Worm (Caenorhabditis elegans) whole organism, L4/young adult: ENCODE data around the gene igcm-3.

ENCODE experiments used
- dao-5 ChIP-seq: sonication (generic microtip); optimal IDR thresholded peaks from 2 replicates; lab custom pipeline; 2016; ENCODE audit warnings: missing genotype, missing genetic modification characterization, moderate library complexity, missing compliant biosample characterization
- him-1 ChIP-seq: sonication (generic microtip); optimal IDR thresholded peaks from 2 replicates; lab custom pipeline; 2016; ENCODE audit warnings: missing genotype, missing genetic modification reagents, missing genetic modification characterization, missing compliant biosample characterization

DNA sequence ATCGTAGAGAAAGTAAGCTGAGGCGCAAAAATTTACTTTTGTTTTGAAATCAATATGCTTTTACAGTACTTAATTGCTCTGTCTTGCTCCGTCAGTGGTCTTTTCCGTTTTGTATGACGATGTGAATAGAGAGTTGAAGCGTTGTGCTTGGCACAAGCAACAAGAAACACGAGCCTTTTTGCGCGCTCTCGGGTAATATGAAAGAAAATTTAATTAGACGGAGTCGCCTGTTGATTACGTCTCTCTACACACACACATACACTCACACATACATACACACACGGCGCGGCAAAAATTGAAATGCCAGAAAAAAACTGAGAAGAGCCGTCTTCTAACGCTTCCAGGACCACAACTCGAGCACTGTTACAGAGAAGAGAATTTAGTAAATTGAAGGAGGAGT is 24.2 kb upstream of the igcm-3 start:
- TF ChIP-seq him-1 (tag; lab: Kevin White, UChicago) (no peak), dao-5 (tag; lab: Kevin White, UChicago) (no peak)
